Worm (Caenorhabditis elegans) whole organism, L4/young adult: Measurements from ENCODE around the gene T27A10.2.

Experiments used
- W03F9.2 ChIP-seq: fragments of 150-350 bp; optimal IDR thresholded peaks from 2 replicates; lab custom pipeline; 2014; ENCODE audit warnings: missing biosample characterization, missing genetic modification characterization
- dao-5 ChIP-seq: sonication (generic microtip); optimal IDR thresholded peaks from 2 replicates; lab custom pipeline; 2016; ENCODE audit warnings: missing genotype, missing genetic modification characterization, moderate library complexity, missing compliant biosample characterization
- him-1 ChIP-seq: sonication (generic microtip); optimal IDR thresholded peaks from 2 replicates; lab custom pipeline; 2016; ENCODE audit warnings: missing genotype, missing genetic modification reagents, missing genetic modification characterization, missing compliant biosample characterization

DNA sequence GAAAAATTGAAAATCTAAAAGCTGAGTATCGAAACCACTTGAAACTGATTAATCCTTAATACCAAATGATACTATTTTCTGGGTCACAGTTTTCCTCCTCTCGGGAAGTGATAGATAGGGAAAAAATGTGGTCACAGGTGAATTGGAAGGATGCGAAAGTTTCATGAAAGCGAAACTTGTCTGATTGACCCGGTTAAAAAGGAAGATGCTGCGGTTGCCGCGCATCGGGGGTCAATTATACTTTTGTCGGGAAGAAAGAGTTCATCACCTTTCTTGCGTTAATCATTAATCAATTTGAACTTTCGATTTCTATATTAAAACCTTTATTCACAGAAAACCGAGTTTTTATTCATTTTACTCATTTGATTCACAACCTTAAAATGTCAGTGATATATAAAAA lies 11.2 kb downstream of the T27A10.2 start:
- TF ChIP-seq him-1 (tag; lab: Kevin White, UChicago): no peak
- no peak for TF ChIP-seq W03F9.2
- no peak for TF ChIP-seq dao-5 (tag; lab: Kevin White, UChicago)
